Worm (Caenorhabditis elegans) whole organism, L2 larva: ENCODE measurements around the gene npp-16.

ENCODE experiments used
- ceh-82 ChIP-seq: fragments of 150-350 bp; optimal IDR thresholded peaks from 2 replicates; lab custom pipeline; 2014; ENCODE audit warnings: missing biosample characterization, missing genetic modification characterization
- dmd-4 ChIP-seq: sonication (generic microtip); optimal IDR thresholded peaks from 2 replicates; lab custom pipeline; 2017; ENCODE audit warnings: missing biosample characterization, missing genetic modification characterization
- egl-27 ChIP-seq: sonication (generic microtip); optimal IDR thresholded peaks from 3 replicates; lab custom pipeline; 2017; ENCODE audit warnings: missing biosample characterization, missing genetic modification reagents, missing genetic modification characterization
- lin-13 ChIP-seq: fragments of 150-350 bp; optimal IDR thresholded peaks from 2 replicates; lab custom pipeline; 2014; ENCODE audit warnings: missing biosample characterization, missing genetic modification reagents, missing genetic modification characterization
- lsy-2 ChIP-seq, 2 experiments: fragments of 150-350 bp in 1 of 2; sonication (generic microtip) in 1 of 2; optimal IDR thresholded peaks; 2 replicates each; lab custom pipeline; 2014 to 2017; ENCODE audit warnings: missing biosample characterization in 2 of 2, missing genetic modification characterization in 2 of 2
- sem-4 ChIP-seq: fragments of 150-350 bp; optimal IDR thresholded peaks from 2 replicates; lab custom pipeline; 2014; ENCODE audit warnings: missing biosample characterization, missing genetic modification reagents, missing genetic modification characterization
- ztf-4 ChIP-seq: fragments of 150-350 bp; optimal IDR thresholded peaks from 2 replicates; lab custom pipeline; 2014; ENCODE audit warnings: missing biosample characterization, missing genetic modification characterization

DNA sequence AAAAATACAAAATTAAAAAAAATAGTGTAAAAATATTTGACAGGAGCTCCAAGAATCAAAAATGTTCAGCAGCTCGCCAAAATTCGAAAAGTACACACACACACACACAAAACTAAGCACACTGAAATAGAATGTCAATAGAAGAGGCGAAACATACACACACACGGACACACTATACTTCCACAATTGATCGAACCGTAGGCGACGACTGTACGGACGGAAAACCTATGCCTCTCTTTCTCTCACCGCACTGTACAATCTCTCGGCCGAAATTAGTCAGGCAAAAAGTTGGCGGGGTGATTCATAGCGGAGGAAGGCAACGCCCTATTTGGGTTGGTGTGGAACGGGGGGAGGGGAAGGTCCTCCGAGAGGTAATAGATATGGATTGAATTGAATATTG, 31.8 kb downstream of the npp-16 start:
- TF ChIP-seq egl-27 (tag; lab: Kevin White, UChicago), result no peak
- TF ChIP-seq dmd-4 (tag; lab: Kevin White, UChicago), result no peak
- TF ChIP-seq lsy-2 (tag; optimal IDR thresholded peaks at IDR 0.05; lab: Kevin White, UChicago), result no peak
- TF ChIP-seq ztf-4 (tag; lab: Kevin White, UChicago), result no peak
- no peak for TF ChIP-seq sem-4 (tag; lab: Kevin White, UChicago)
- no peak for TF ChIP-seq ceh-82
- no peak for TF ChIP-seq lin-13
